Fruit fly (Drosophila melanogaster) Kc167 (cell line): ENCODE measurements around the gene CG3638.

Experiments used
- Myc ChIP-seq: fragments of >200 bp; optimal IDR thresholded peaks from 2 replicates; lab custom pipeline; 2017; ENCODE audit warnings: missing external identifiers
- Sin3A ChIP-seq: fragments of >200 bp; optimal IDR thresholded peaks from 2 replicates; lab custom pipeline; 2018; ENCODE audit warnings: missing external identifiers
- h ChIP-seq: fragments of >200 bp; optimal IDR thresholded peaks from 3 replicates; lab custom pipeline; 2018; ENCODE audit warnings: missing external identifiers
- insv ChIP-seq: fragments of >200 bp; optimal IDR thresholded peaks from 3 replicates; lab custom pipeline; 2018; ENCODE audit warnings: missing external identifiers
- psq ChIP-seq: fragments of >200 bp; optimal IDR thresholded peaks from 2 replicates; lab custom pipeline; 2017; ENCODE audit warnings: missing external identifiers
- ttk ChIP-seq: sonication (Bioruptor generic); optimal IDR thresholded peaks from 2 replicates; lab custom pipeline; 2017; ENCODE audit warnings: missing external identifiers

dm6 chrX:1282433-1282832 lies 45.9 kb upstream of the CG3638 start:
- TF ChIP-seq insv (lab: Kevin White, UChicago) (no peak), psq (lab: Kevin White, UChicago) (no peak), h (lab: Kevin White, UChicago) (no peak), ttk (no peak), Sin3A (no peak), Myc (lab: Kevin White, UChicago) (no peak)
